Worm (Caenorhabditis elegans): ENCODE measurements around the gene micu-1.
A peak's percentile ranks its signal among the peaks of the same experiment; 100 is the strongest.

Gene micu-1

ce11 chrIV:13289321-13289720 lies 8.4 kb upstream of the micu-1 start, which contains the start of gene Y67H2A.10:
Y67H2A.10 (minus strand) TSS chrIV:13289504.
- no peak for TF ChIP-seq hlh-1 (tag; optimal IDR thresholded peaks at IDR 0.05)
- TF ChIP-seq lsy-2 (tag; optimal IDR thresholded peaks at IDR 0.05) = no peak
- TF ChIP-seq sptf-1 (tag; optimal IDR thresholded peaks at IDR 0.05) = no peak
- TF ChIP-seq nhr-76 (tag; optimal IDR thresholded peaks at IDR 0.05) = no peak
- peak; percentile 83 for TF ChIP-seq unc-120 (tag; optimal IDR thresholded peaks at IDR 0.05; ENCODE audit: poor library complexity, severe bottlenecking)
- TF ChIP-seq tbx-8 (GFP tag; optimal IDR thresholded peaks at IDR 0.05) = no peak
- no peak for TF ChIP-seq nhr-237 (tag; optimal IDR thresholded peaks at IDR 0.05)

- no peak for TF ChIP-seq nhr-28 (tag; optimal IDR thresholded peaks at IDR 0.05)
- TF ChIP-seq ztf-11 (tag; optimal IDR thresholded peaks at IDR 0.05) = no peak
- TF ChIP-seq unc-62 (GFP tag; optimal IDR thresholded peaks at IDR 0.05) = no peak
- no peak for TF ChIP-seq drap-1 (GFP tag; optimal IDR thresholded peaks at IDR 0.05)
- TF ChIP-seq bed-3 (GFP tag; optimal IDR thresholded peaks at IDR 0.05) = no peak
- no peak for TF ChIP-seq lin-32 (GFP tag; optimal IDR thresholded peaks at IDR 0.05)
- no peak for TF ChIP-seq flh-1 (GFP tag; optimal IDR thresholded peaks at IDR 0.05)
- TF ChIP-seq nhr-12 (tag; optimal IDR thresholded peaks at IDR 0.05) = no peak
- no peak for TF ChIP-seq zip-8 (tag; optimal IDR thresholded peaks at IDR 0.05)
These were observed 7.5 kb upstream of the micu-1 start for ce11 chrIV:13290239-13290638.

- TF ChIP-seq mls-2 (tag; optimal IDR thresholded peaks at IDR 0.05) (no peak), ceh-39 (tag; optimal IDR thresholded peaks at IDR 0.05) (no peak), lin-13 (tag; optimal IDR thresholded peaks at IDR 0.05) (no peak), ceh-43 (GFP tag; optimal IDR thresholded peaks at IDR 0.05) (no peak), hlh-1 (tag; optimal IDR thresholded peaks at IDR 0.05) (no peak), nhr-76 (tag; optimal IDR thresholded peaks at IDR 0.05) (no peak), pha-4 (tag; optimal IDR thresholded peaks at IDR 0.05) (no peak), M03D4.4 (tag; optimal IDR thresholded peaks at IDR 0.05) (no peak), ham-2 (GFP tag; optimal IDR thresholded peaks at IDR 0.05) (no peak), drap-1 (GFP tag; optimal IDR thresholded peaks at IDR 0.05) (no peak), nhr-237 (tag; optimal IDR thresholded peaks at IDR 0.05) (no peak), lin-32 (GFP tag; optimal IDR thresholded peaks at IDR 0.05) (no peak), sem-2 (GFP tag; optimal IDR thresholded peaks at IDR 0.05) (no peak)
These were observed 1.9 kb downstream of the micu-1 start for ce11 chrIV:13299648-13300047.

- TF ChIP-seq mls-2 (tag; optimal IDR thresholded peaks at IDR 0.05) = no peak
- TF ChIP-seq elt-3 (tag; optimal IDR thresholded peaks at IDR 0.05) = no peak
- TF ChIP-seq hlh-1 (tag; optimal IDR thresholded peaks at IDR 0.05) = no peak
- TF ChIP-seq bed-3 (GFP tag; optimal IDR thresholded peaks at IDR 0.05) = no peak
- no peak for TF ChIP-seq zip-8 (tag; optimal IDR thresholded peaks at IDR 0.05)
- TF ChIP-seq nhr-237 (tag; optimal IDR thresholded peaks at IDR 0.05) = no peak
- TF ChIP-seq ceh-39 (tag; optimal IDR thresholded peaks at IDR 0.05) = no peak
- no peak for TF ChIP-seq ham-2 (GFP tag; optimal IDR thresholded peaks at IDR 0.05)
- no peak for TF ChIP-seq elt-1 (tag; optimal IDR thresholded peaks at IDR 0.05; ENCODE audit: borderline replicate concordance, insufficient read depth)
- no peak for TF ChIP-seq sem-2 (GFP tag; optimal IDR thresholded peaks at IDR 0.05)
- no peak for TF ChIP-seq mep-1 (tag; optimal IDR thresholded peaks at IDR 0.05)
- no peak for TF ChIP-seq unc-62 (GFP tag; optimal IDR thresholded peaks at IDR 0.05)
- TF ChIP-seq flh-1 (GFP tag; optimal IDR thresholded peaks at IDR 0.05) = no peak
- no peak for TF ChIP-seq M03D4.4 (tag; optimal IDR thresholded peaks at IDR 0.05)
- TF ChIP-seq ceh-43 (GFP tag; optimal IDR thresholded peaks at IDR 0.05) = no peak
- no peak for TF ChIP-seq ceh-83 (GFP tag; optimal IDR thresholded peaks at IDR 0.05)
- no peak for TF ChIP-seq unc-120 (tag; optimal IDR thresholded peaks at IDR 0.05; ENCODE audit: poor library complexity, severe bottlenecking)
These were observed 2.4 kb downstream of the micu-1 start, which contains the start of gene kdp-1 for ce11 chrIV:13300109-13300508. kdp-1 (plus strand) TSS chrIV:13300188.

ce11 chrIV:13300591-13300990 lies 2.9 kb downstream of the micu-1 start, which contains the start of gene csn-6:
csn-6 (plus strand) TSS chrIV:13300824.
- TF ChIP-seq tbx-8 (GFP tag; optimal IDR thresholded peaks at IDR 0.05) = no peak
- no peak for TF ChIP-seq zip-8 (tag; optimal IDR thresholded peaks at IDR 0.05)

ce11 chrIV:13303442-13303841 lies 5.7 kb downstream of the micu-1 start, which contains the start of gene Y67H2A.7:
Y67H2A.7 (plus strand) TSS chrIV:13303742.
- TF ChIP-seq sptf-1 (tag; optimal IDR thresholded peaks at IDR 0.05) (no peak), nhr-76 (tag; optimal IDR thresholded peaks at IDR 0.05) (no peak), snpc-4 (tag; optimal IDR thresholded peaks at IDR 0.05) (no peak), bed-3 (GFP tag; optimal IDR thresholded peaks at IDR 0.05) (no peak), mab-5 (tag; optimal IDR thresholded peaks at IDR 0.05) (no peak), sem-2 (GFP tag; optimal IDR thresholded peaks at IDR 0.05) (no peak), ceh-83 (GFP tag; optimal IDR thresholded peaks at IDR 0.05) (no peak), lin-32 (GFP tag; optimal IDR thresholded peaks at IDR 0.05) (no peak), nhr-2 (tag; optimal IDR thresholded peaks at IDR 0.05) (no peak), unc-62 (GFP tag; optimal IDR thresholded peaks at IDR 0.05) (no peak), tbx-8 (GFP tag; optimal IDR thresholded peaks at IDR 0.05) (no peak), unc-39 (tag; optimal IDR thresholded peaks at IDR 0.05) (no peak), lsy-2 (tag; optimal IDR thresholded peaks at IDR 0.05) (no peak), nhr-237 (tag; optimal IDR thresholded peaks at IDR 0.05) (no peak)
